Fruit fly (Drosophila melanogaster): Measurements from ENCODE around the gene Mst84B.

The Mst84B gene

dm6 chr3R:7108589-7109312 is 46.8 kb downstream of the Mst84B start (continued):
- TF ChIP-seq Nf-YB (GFP tag; optimal IDR thresholded peaks at IDR 0.05) = peak; percentile 86
- TF ChIP-seq Stat92E (GFP tag; optimal IDR thresholded peaks at IDR 0.05) = peak in 1 of 3 experiments; percentile 96
- TF ChIP-seq CG7556 (GFP tag; optimal IDR thresholded peaks at IDR 0.05) = peak; percentile 90
- TF ChIP-seq CG6654 (GFP tag; optimal IDR thresholded peaks at IDR 0.05) = peak; percentile 74
- TF ChIP-seq CG32532 (GFP tag; IDR thresholded peaks at IDR 0.05) = no peak
- peak; percentile 96 for TF ChIP-seq tin (GFP tag; optimal IDR thresholded peaks at IDR 0.05)
- TF ChIP-seq CG10654 (GFP tag; optimal IDR thresholded peaks at IDR 0.05) = peak; percentile 94
- TF ChIP-seq Pdp1 (GFP tag; optimal IDR thresholded peaks at IDR 0.05) = peak; percentile 86 to 91
- TF ChIP-seq emc (GFP tag; optimal IDR thresholded peaks at IDR 0.05) = no peak
- TF ChIP-seq CG30403 (GFP tag; optimal IDR thresholded peaks at IDR 0.05) = peak; percentile 95
- peak; percentile 97 for TF ChIP-seq oc (tag; optimal IDR thresholded peaks at IDR 0.05)
- TF ChIP-seq H2.0 (GFP tag; IDR thresholded peaks at IDR 0.05) = no peak
- peak in 1 of 2 experiments; percentile 69 for TF ChIP-seq Trl (optimal IDR thresholded peaks at IDR 0.05)
- TF ChIP-seq Trl (GFP tag; optimal IDR thresholded peaks at IDR 0.05) = peak; percentile 76
- TF ChIP-seq slbo (GFP tag; IDR thresholded peaks at IDR 0.05) = no peak
- no peak for TF ChIP-seq Scr (GFP tag; IDR thresholded peaks at IDR 0.05; ENCODE audit: partially characterized antibody)
- TF ChIP-seq chinmo (GFP tag; IDR thresholded peaks at IDR 0.05; ENCODE audit: partially characterized antibody) = no peak
- no peak for TF ChIP-seq CG14014 (GFP tag; IDR thresholded peaks at IDR 0.05)
- peak; percentile 78 for TF ChIP-seq CG12769 (tag; optimal IDR thresholded peaks at IDR 0.05)
- no peak for TF ChIP-seq Doc2 (GFP tag; IDR thresholded peaks at IDR 0.05)
- TF ChIP-seq gro (GFP tag; optimal IDR thresholded peaks at IDR 0.05) = no peak
- no peak for TF ChIP-seq Aef1 (GFP tag; IDR thresholded peaks at IDR 0.05)
- no peak for TF ChIP-seq ci (GFP tag; IDR thresholded peaks at IDR 0.05)
- TF ChIP-seq HLH4C (GFP tag; IDR thresholded peaks at IDR 0.05; ENCODE audit: partially characterized antibody) = no peak
- TF ChIP-seq CG17328 (GFP tag; IDR thresholded peaks at IDR 0.05) = no peak
- peak; percentile 93 for TF ChIP-seq CG5245 (GFP tag; optimal IDR thresholded peaks at IDR 0.05)
- peak; percentile 68 for TF ChIP-seq CG9817 (tag; optimal IDR thresholded peaks at IDR 0.05)
- TF ChIP-seq Mad (GFP tag; optimal IDR thresholded peaks at IDR 0.05) = peak; percentile 90
- TF ChIP-seq NFAT (GFP tag; IDR thresholded peaks at IDR 0.05) = no peak
- peak; percentile 75 for TF ChIP-seq Meics (GFP tag; optimal IDR thresholded peaks at IDR 0.05)
- TF ChIP-seq CG3847 (GFP tag; IDR thresholded peaks at IDR 0.05) = no peak
- peak; percentile 99 for TF ChIP-seq CG12391 (tag; optimal IDR thresholded peaks at IDR 0.05)
- TF ChIP-seq CG34376 (GFP tag; optimal IDR thresholded peaks at IDR 0.05) = peak; percentile 5
- TF ChIP-seq onecut (GFP tag; IDR thresholded peaks at IDR 0.05) = peak; percentile 90
- TF ChIP-seq CG13424 (tag; optimal IDR thresholded peaks at IDR 0.05) = peak; percentile 97
- TF ChIP-seq otp (GFP tag; IDR thresholded peaks at IDR 0.05) = no peak
- peak; percentile 93 for TF ChIP-seq bab2 (GFP tag; optimal IDR thresholded peaks at IDR 0.05)
- TF ChIP-seq mld (GFP tag; IDR thresholded peaks at IDR 0.05; ENCODE audit: partially characterized antibody) = no peak
- TF ChIP-seq ATbp (GFP tag; optimal IDR thresholded peaks at IDR 0.05) = peak; percentile 96
- peak; percentile 45 for TF ChIP-seq CG14965 (GFP tag; optimal IDR thresholded peaks at IDR 0.05; ENCODE audit: borderline replicate concordance)
- peak in 1 of 2 experiments; percentile 76 for TF ChIP-seq tll (GFP tag; optimal IDR thresholded peaks at IDR 0.05)
- no peak for TF ChIP-seq Xrp1 (GFP tag; IDR thresholded peaks at IDR 0.05)
- TF ChIP-seq CG5953 (GFP tag; IDR thresholded peaks at IDR 0.05) = no peak
- no peak for TF ChIP-seq rib (GFP tag; IDR thresholded peaks at IDR 0.05)
- no peak for TF ChIP-seq CG14441 (GFP tag; IDR thresholded peaks at IDR 0.05)
- peak; percentile 78 for TF ChIP-seq CHES-1-like (GFP tag; optimal IDR thresholded peaks at IDR 0.05)
- peak; percentile 30 for TF ChIP-seq CG9797 (GFP tag; optimal IDR thresholded peaks at IDR 0.05)
- TF ChIP-seq odd (GFP tag; optimal IDR thresholded peaks at IDR 0.05) = peak; percentile 86
- TF ChIP-seq CG32767 (GFP tag; IDR thresholded peaks at IDR 0.05) = no peak
- TF ChIP-seq Jarid2 (GFP tag; optimal IDR thresholded peaks at IDR 0.05) = peak; percentile 70

Measured in whole organism, embryonic.